Fruit fly (Drosophila melanogaster): ENCODE measurements around the gene Gpdh3.

Gpdh3 gene

dm6 chr3R:22356464-22357410 is 25.1 kb upstream of the Gpdh3 start, which contains the start of gene Sar1 (continued):
- TF ChIP-seq Met (GFP tag; optimal IDR thresholded peaks at IDR 0.05) (peak; percentile 51), CG10631 (GFP tag; optimal IDR thresholded peaks at IDR 0.05) (no peak), CG10669 (GFP tag; optimal IDR thresholded peaks at IDR 0.05) (no peak), CG6276 (GFP tag; optimal IDR thresholded peaks at IDR 0.05) (peak; percentile 41), CG4318 (GFP tag; optimal IDR thresholded peaks at IDR 0.05) (no peak), CG6808 (GFP tag; optimal IDR thresholded peaks at IDR 0.05) (peak; percentile 58), CG6854 (GFP tag; optimal IDR thresholded peaks at IDR 0.05) (peak; percentile 68), esn (GFP tag; optimal IDR thresholded peaks at IDR 0.05) (no peak), CG16779 (tag; optimal IDR thresholded peaks at IDR 0.05) (no peak), CG11902 (GFP tag; optimal IDR thresholded peaks at IDR 0.05) (no peak), OdsH (GFP tag; optimal IDR thresholded peaks at IDR 0.05) (no peak), CG31627 (GFP tag; optimal IDR thresholded peaks at IDR 0.05) (peak; percentile 2), CG8119 (GFP tag; IDR thresholded peaks at IDR 0.05) (no peak; the same call in 2 of the 3 replicates), Eip75B (GFP tag; optimal IDR thresholded peaks at IDR 0.05) (peak; percentile 73), CG32006 (GFP tag; optimal IDR thresholded peaks at IDR 0.05) (no peak), Eip78C (GFP tag) (peak; percentile 57), Sox102F (GFP tag; optimal IDR thresholded peaks at IDR 0.05) (no peak), eg (GFP tag; IDR thresholded peaks at IDR 0.05) (no peak), Hr39 (GFP tag; optimal IDR thresholded peaks at IDR 0.05) (peak; percentile 17), CG34406 (GFP tag; optimal IDR thresholded peaks at IDR 0.05) (no peak), Ets21C (GFP tag; optimal IDR thresholded peaks at IDR 0.05) (no peak), CG1621 (tag; optimal IDR thresholded peaks at IDR 0.05) (peak; percentile 62), Lpt (GFP tag; optimal IDR thresholded peaks at IDR 0.05) (no peak), svp (GFP tag) (peak; percentile 44), pdm3 (GFP tag; optimal IDR thresholded peaks at IDR 0.05) (no peak), Eip93F (GFP tag; optimal IDR thresholded peaks at IDR 0.05) (no peak)

dm6 chr3R:22357942-22358341 is 23.9 kb upstream of the Gpdh3 start:
- no peak for TF ChIP-seq CG1621 (tag; optimal IDR thresholded peaks at IDR 0.05)
- TF ChIP-seq CG10669 (GFP tag; optimal IDR thresholded peaks at IDR 0.05) = no peak
- TF ChIP-seq topi (GFP tag; optimal IDR thresholded peaks at IDR 0.05) = no peak
- no peak for TF ChIP-seq net (GFP tag; optimal IDR thresholded peaks at IDR 0.05)
- TF ChIP-seq fkh (GFP tag; optimal IDR thresholded peaks at IDR 0.05) = peak; percentile 43

- TF ChIP-seq CG6276 (GFP tag; optimal IDR thresholded peaks at IDR 0.05) = peak; percentile 82
- TF ChIP-seq eg (GFP tag; IDR thresholded peaks at IDR 0.05) = peak; percentile 94
- peak; percentile 87 for TF ChIP-seq CG6163 (GFP tag; IDR thresholded peaks at IDR 0.05)
- TF ChIP-seq topi (GFP tag; optimal IDR thresholded peaks at IDR 0.05) = peak; percentile 80
- peak; percentile 53 for TF ChIP-seq Ets21C (GFP tag; optimal IDR thresholded peaks at IDR 0.05)
- TF ChIP-seq Smox (GFP tag; optimal IDR thresholded peaks at IDR 0.05) = peak; percentile 81
- peak; percentile 97 for TF ChIP-seq Eip78C (GFP tag)
- no peak for TF ChIP-seq Blimp-1 (GFP tag; optimal IDR thresholded peaks at IDR 0.05)
- peak; percentile 90 for TF ChIP-seq Gug (GFP tag; IDR thresholded peaks at IDR 0.05)
- TF ChIP-seq Hr4 (GFP tag; optimal IDR thresholded peaks at IDR 0.05) = peak; percentile 89
- TF ChIP-seq fd59A (GFP tag; optimal IDR thresholded peaks at IDR 0.05) = peak; percentile 53
- TF ChIP-seq CG16779 (tag; optimal IDR thresholded peaks at IDR 0.05) = peak; percentile 36
- TF ChIP-seq fd85E (GFP tag; optimal IDR thresholded peaks at IDR 0.05) = peak; percentile 20
- TF ChIP-seq CG10631 (GFP tag; optimal IDR thresholded peaks at IDR 0.05) = peak; percentile 57
- peak; percentile 75 for TF ChIP-seq Eip75B (GFP tag; optimal IDR thresholded peaks at IDR 0.05)
- TF ChIP-seq Eip93F (GFP tag; optimal IDR thresholded peaks at IDR 0.05) = no peak
- TF ChIP-seq salr (GFP tag; optimal IDR thresholded peaks at IDR 0.05) = peak; percentile 69 to 74
- no peak for TF ChIP-seq CG9139 (GFP tag; optimal IDR thresholded peaks at IDR 0.05)
- TF ChIP-seq fkh (GFP tag; optimal IDR thresholded peaks at IDR 0.05) = peak; percentile 72
- peak; percentile 79 for TF ChIP-seq achi (GFP tag; optimal IDR thresholded peaks at IDR 0.05)
- peak; percentile 79 for TF ChIP-seq CG8632 (GFP tag; optimal IDR thresholded peaks at IDR 0.05)
- TF ChIP-seq vri (GFP tag; optimal IDR thresholded peaks at IDR 0.05) = peak; percentile 82
- peak; percentile 82 for TF ChIP-seq CG1621 (tag; optimal IDR thresholded peaks at IDR 0.05)
- TF ChIP-seq net (GFP tag; optimal IDR thresholded peaks at IDR 0.05) = peak; percentile 86
- TF ChIP-seq CG32006 (GFP tag; optimal IDR thresholded peaks at IDR 0.05) = peak; percentile 84
- peak; percentile 62 for TF ChIP-seq lz (GFP tag; optimal IDR thresholded peaks at IDR 0.05)
- peak; percentile 61 for TF ChIP-seq CG8319 (GFP tag; optimal IDR thresholded peaks at IDR 0.05)
- peak; percentile 68 for TF ChIP-seq CG31627 (GFP tag; optimal IDR thresholded peaks at IDR 0.05)
- TF ChIP-seq CG11762 (GFP tag; optimal IDR thresholded peaks at IDR 0.05; ENCODE audit: insufficient read depth) = peak; percentile 78
- peak; percentile 88 for TF ChIP-seq CG15336 (GFP tag; IDR thresholded peaks at IDR 0.05)
Measured at dm6 chr3R:22358810-22359209, 23.0 kb upstream of the Gpdh3 start.

Measured in whole organism, prepupa.